Fruit fly (Drosophila melanogaster) whole organism, adult: Measurements from ENCODE around the gene Las.

Experiments used
- CG11617 ChIP-seq: fragments of 200-800 bp; sonication (Bioruptor generic); optimal IDR thresholded peaks from 2 replicates; lab custom pipeline; 2017; ENCODE audit warnings: mild to moderate bottlenecking, missing biosample characterization, missing genetic modification reagents, missing genetic modification characterization
- CG1620 ChIP-seq: fragments of 200-800 bp; sonication (Bioruptor generic); optimal IDR thresholded peaks from 2 replicates; lab custom pipeline; 2016; ENCODE audit warnings: missing biosample characterization, missing genetic modification characterization
- CG7101 ChIP-seq: fragments of 200-800 bp; sonication (Bioruptor generic); optimal IDR thresholded peaks from 2 replicates; lab custom pipeline; 2018; ENCODE audit warnings: missing biosample characterization, mild to moderate bottlenecking, missing genetic modification characterization, moderate library complexity
- Clk ChIP-seq: fragments of 200-800 bp; sonication (Bioruptor generic); optimal IDR thresholded peaks from 2 replicates; lab custom pipeline; 2017; ENCODE audit warnings: missing biosample characterization, missing genetic modification characterization
- Hr96 ChIP-seq: fragments of 200-800 bp; sonication (Bioruptor generic); optimal IDR thresholded peaks from 2 replicates; lab custom pipeline; 2016; ENCODE audit warnings: missing biosample characterization, missing genetic modification characterization
- bab1 ChIP-seq: fragments of 200-800 bp; sonication (Bioruptor generic); optimal IDR thresholded peaks from 3 replicates; lab custom pipeline; 2019; ENCODE audit warnings: missing biosample characterization, mild to moderate bottlenecking, missing genetic modification characterization, moderate library complexity
- kay ChIP-seq: fragments of 200-800 bp; sonication (Bioruptor generic); peaks from one replicate; lab custom pipeline; 2016; ENCODE audit warnings: missing biosample characterization, missing genetic modification characterization, borderline replicate concordance
- ovo ChIP-seq: fragments of 200-800 bp; sonication (Bioruptor generic); optimal IDR thresholded peaks from 2 replicates; lab custom pipeline; 2016; ENCODE audit warnings: missing biosample characterization, missing genetic modification characterization
- pad ChIP-seq: fragments of 200-800 bp; sonication (Bioruptor generic); optimal IDR thresholded peaks from 3 replicates; lab custom pipeline; 2017; ENCODE audit warnings: missing biosample characterization, missing genetic modification characterization, mild to moderate bottlenecking, moderate library complexity, missing genetic modification reagents
- toe ChIP-seq: fragments of 200-800 bp; sonication (Bioruptor generic); optimal IDR thresholded peaks from 2 replicates; lab custom pipeline; 2016; ENCODE audit warnings: missing biosample characterization, missing genetic modification characterization

- TF ChIP-seq CG1620 (GFP tag; lab: Kevin White, UChicago): no peak
- TF ChIP-seq CG11617 (GFP tag; lab: Kevin White, UChicago): no peak
- TF ChIP-seq Clk (GFP tag; lab: Kevin White, UChicago): no peak
- TF ChIP-seq CG7101: no peak
- TF ChIP-seq Hr96 (GFP tag; lab: Kevin White, UChicago): no peak
- TF ChIP-seq pad: no peak
- no peak for TF ChIP-seq bab1
- TF ChIP-seq ovo (GFP tag; lab: Kevin White, UChicago): no peak
- TF ChIP-seq kay (GFP tag; lab: Kevin White, UChicago): no peak
- TF ChIP-seq toe: no peak
These were observed 40.4 kb upstream of the Las start for dm6 chr3L:20472607-20473006.
